Fruit fly (Drosophila melanogaster) whole organism, adult: ENCODE results near the gene CG10993.

ENCODE experiments used
- CG11617 ChIP-seq: fragments of 200-800 bp; sonication (Bioruptor generic); optimal IDR thresholded peaks from 2 replicates; lab custom pipeline; 2017; ENCODE audit warnings: mild to moderate bottlenecking, missing biosample characterization, missing genetic modification reagents, missing genetic modification characterization
- CG12768 ChIP-seq: fragments of 200-800 bp; sonication (Bioruptor generic); optimal IDR thresholded peaks from 2 replicates; lab custom pipeline; 2017; ENCODE audit warnings: missing biosample characterization, missing genetic modification characterization, mild to moderate bottlenecking, moderate library complexity, missing genetic modification reagents
- CG14711 ChIP-seq: fragments of 200-800 bp; sonication (Bioruptor generic); optimal IDR thresholded peaks from 2 replicates; lab custom pipeline; 2018; ENCODE audit warnings: missing biosample characterization, mild to moderate bottlenecking, missing genetic modification characterization, moderate library complexity
- CG1620 ChIP-seq: fragments of 200-800 bp; sonication (Bioruptor generic); optimal IDR thresholded peaks from 2 replicates; lab custom pipeline; 2016; ENCODE audit warnings: missing biosample characterization, missing genetic modification characterization
- CG33017 ChIP-seq: fragments of 200-800 bp; sonication (Bioruptor generic); optimal IDR thresholded peaks from 2 replicates; lab custom pipeline; 2018; ENCODE audit warnings: missing biosample characterization, mild to moderate bottlenecking, missing genetic modification characterization, moderate library complexity
- CG5204 ChIP-seq: fragments of 200-800 bp; sonication (Bioruptor generic); optimal IDR thresholded peaks from 2 replicates; lab custom pipeline; 2016; ENCODE audit warnings: missing biosample characterization, missing genetic modification characterization
- CG7045 ChIP-seq: fragments of 200-800 bp; sonication (Bioruptor generic); optimal IDR thresholded peaks from 2 replicates; lab custom pipeline; 2017; ENCODE audit warnings: missing biosample characterization, mild to moderate bottlenecking, missing genetic modification characterization
- CG7101 ChIP-seq: fragments of 200-800 bp; sonication (Bioruptor generic); optimal IDR thresholded peaks from 2 replicates; lab custom pipeline; 2018; ENCODE audit warnings: missing biosample characterization, mild to moderate bottlenecking, missing genetic modification characterization, moderate library complexity
- Clk ChIP-seq: fragments of 200-800 bp; sonication (Bioruptor generic); optimal IDR thresholded peaks from 2 replicates; lab custom pipeline; 2017; ENCODE audit warnings: missing biosample characterization, missing genetic modification characterization
- Crg-1 ChIP-seq: fragments of 200-800 bp; sonication (Bioruptor generic); optimal IDR thresholded peaks from 2 replicates; lab custom pipeline; 2016; ENCODE audit warnings: missing biosample characterization, missing genetic modification characterization
- Hr96 ChIP-seq: fragments of 200-800 bp; sonication (Bioruptor generic); optimal IDR thresholded peaks from 2 replicates; lab custom pipeline; 2016; ENCODE audit warnings: missing biosample characterization, missing genetic modification characterization
- Mnt ChIP-seq: fragments of 200-800 bp; sonication (Bioruptor generic); optimal IDR thresholded peaks from 2 replicates; lab custom pipeline; 2016; ENCODE audit warnings: missing biosample characterization, mild to moderate bottlenecking, missing genetic modification characterization
- bab1 ChIP-seq: fragments of 200-800 bp; sonication (Bioruptor generic); optimal IDR thresholded peaks from 3 replicates; lab custom pipeline; 2019; ENCODE audit warnings: missing biosample characterization, mild to moderate bottlenecking, missing genetic modification characterization, moderate library complexity
- cic ChIP-seq: fragments of 200-800 bp; sonication (Bioruptor generic); optimal IDR thresholded peaks from 2 replicates; lab custom pipeline; 2017; ENCODE audit warnings: missing biosample characterization, mild to moderate bottlenecking, missing genetic modification characterization, moderate library complexity
- cnc ChIP-seq, 2 experiments: fragments of >200 bp; optimal IDR thresholded peaks; 2 replicates each; lab custom pipeline; 2017
- kay ChIP-seq: fragments of 200-800 bp; sonication (Bioruptor generic); peaks from one replicate; lab custom pipeline; 2016; ENCODE audit warnings: missing biosample characterization, missing genetic modification characterization, borderline replicate concordance
- ovo ChIP-seq: fragments of 200-800 bp; sonication (Bioruptor generic); optimal IDR thresholded peaks from 2 replicates; lab custom pipeline; 2016; ENCODE audit warnings: missing biosample characterization, missing genetic modification characterization
- pad ChIP-seq: fragments of 200-800 bp; sonication (Bioruptor generic); optimal IDR thresholded peaks from 3 replicates; lab custom pipeline; 2017; ENCODE audit warnings: missing biosample characterization, missing genetic modification characterization, mild to moderate bottlenecking, moderate library complexity, missing genetic modification reagents
- tj ChIP-seq: fragments of 200-800 bp; sonication (Bioruptor generic); optimal IDR thresholded peaks from 3 replicates; lab custom pipeline; 2017; ENCODE audit warnings: missing biosample characterization, mild to moderate bottlenecking, missing genetic modification characterization, moderate library complexity
- toe ChIP-seq: fragments of 200-800 bp; sonication (Bioruptor generic); optimal IDR thresholded peaks from 2 replicates; lab custom pipeline; 2016; ENCODE audit warnings: missing biosample characterization, missing genetic modification characterization

Gene CG10993

dm6 chrX:13764397-13765119, 26.4 kb downstream of the CG10993 start:
- peak; percentile 81 for TF ChIP-seq kay (GFP tag; lab: Kevin White, UChicago)
- TF ChIP-seq CG33017 = peak; percentile 48
- TF ChIP-seq CG11617 (GFP tag; lab: Kevin White, UChicago) = peak; percentile 27
- peak; percentile 70 for TF ChIP-seq Mnt (GFP tag; lab: Kevin White, UChicago)
- peak; percentile 58 for TF ChIP-seq CG14711
- TF ChIP-seq CG12768 (GFP tag; lab: Kevin White, UChicago) = no peak
- no peak for TF ChIP-seq Crg-1 (GFP tag; lab: Kevin White, UChicago)
- TF ChIP-seq bab1 = peak; percentile 61
- TF ChIP-seq cic = peak; percentile 35
- peak; percentile 60 for TF ChIP-seq CG7101

dm6 chrX:13762372-13762883, 28.5 kb downstream of the CG10993 start, which contains the start of gene rdgB:
TSS of gene rdgB (plus strand) at chrX:13762752.
- TF ChIP-seq CG14711 = peak; percentile 78
- peak; percentile 69 for TF ChIP-seq Mnt (GFP tag; lab: Kevin White, UChicago)
- peak; percentile 91 for TF ChIP-seq CG7101
- TF ChIP-seq cic = peak; percentile 56
- TF ChIP-seq CG33017 = peak; percentile 63
- peak; percentile 83 for TF ChIP-seq CG7045
- no peak for TF ChIP-seq kay (GFP tag; lab: Kevin White, UChicago)
- peak; percentile 78 for TF ChIP-seq Hr96 (GFP tag; lab: Kevin White, UChicago)
- peak; percentile 75 for TF ChIP-seq bab1
- peak; percentile 87 for TF ChIP-seq pad (GFP tag; lab: Kevin White, UChicago)
- TF ChIP-seq CG5204 (GFP tag; lab: Kevin White, UChicago) = peak; percentile 82
- peak; percentile 80 for TF ChIP-seq tj (GFP tag; lab: Kevin White, UChicago)
- no peak for TF ChIP-seq cnc (optimal IDR thresholded peaks at IDR 0.05; lab: Kevin White, UChicago)
- peak; percentile 87 for TF ChIP-seq Crg-1 (GFP tag; lab: Kevin White, UChicago)
- TF ChIP-seq CG11617 (GFP tag; lab: Kevin White, UChicago) = peak; percentile 87
- TF ChIP-seq toe (GFP tag; lab: Kevin White, UChicago) = peak; percentile 73
- TF ChIP-seq CG12768 (GFP tag; lab: Kevin White, UChicago) = peak; percentile 82
- TF ChIP-seq CG1620 (GFP tag; lab: Kevin White, UChicago) = peak; percentile 83
- peak; percentile 72 for TF ChIP-seq ovo (GFP tag; lab: Kevin White, UChicago)
- TF ChIP-seq Clk (GFP tag; lab: Kevin White, UChicago) = peak; percentile 35

- TF ChIP-seq CG12768 (GFP tag; lab: Kevin White, UChicago) = no peak
- TF ChIP-seq ovo (GFP tag; lab: Kevin White, UChicago) = peak; percentile 44
These were observed 29.0 kb downstream of the CG10993 start for dm6 chrX:13761762-13762371.

- TF ChIP-seq CG7101 (peak; percentile 81), pad (GFP tag; lab: Kevin White, UChicago) (peak; percentile 59), CG12768 (GFP tag; lab: Kevin White, UChicago) (no peak), tj (GFP tag; lab: Kevin White, UChicago) (peak; percentile 100), bab1 (peak; percentile 15), Mnt (GFP tag; lab: Kevin White, UChicago) (peak; percentile 22), kay (GFP tag; lab: Kevin White, UChicago) (peak; percentile 23), CG7045 (no peak), CG14711 (peak; percentile 80), cic (peak; percentile 34), CG11617 (GFP tag; lab: Kevin White, UChicago) (peak; percentile 29)
These were observed 31.8 kb downstream of the CG10993 start, which contains the start of gene Yp3 for dm6 chrX:13758989-13759549. TSS of gene Yp3 (plus strand) at chrX:13759546.

- TF ChIP-seq ovo (GFP tag; lab: Kevin White, UChicago) (peak; percentile 25), bab1 (peak; percentile 49), CG11617 (GFP tag; lab: Kevin White, UChicago) (peak; percentile 58), CG33017 (no peak), CG14711 (peak; percentile 95), CG12768 (GFP tag; lab: Kevin White, UChicago) (no peak), kay (GFP tag; lab: Kevin White, UChicago) (no peak), cic (no peak), pad (GFP tag; lab: Kevin White, UChicago) (peak; percentile 67), cnc (optimal IDR thresholded peaks at IDR 0.05; lab: Kevin White, UChicago) (no peak), Hr96 (GFP tag; lab: Kevin White, UChicago) (no peak), toe (GFP tag; lab: Kevin White, UChicago) (no peak), Clk (GFP tag; lab: Kevin White, UChicago) (no peak), CG7045 (no peak), CG5204 (GFP tag; lab: Kevin White, UChicago) (no peak), CG1620 (GFP tag; lab: Kevin White, UChicago) (peak; percentile 9), Mnt (GFP tag; lab: Kevin White, UChicago) (peak; percentile 99), CG7101 (peak; percentile 73), tj (GFP tag; lab: Kevin White, UChicago) (peak; percentile 36), Crg-1 (GFP tag; lab: Kevin White, UChicago) (no peak)
These were observed 34.1 kb downstream of the CG10993 start, which contains the start of the genes CG32625 and Rtc1 for dm6 chrX:13756776-13757312. TSS of gene CG32625 (minus strand) at chrX:13756826. TSS of gene Rtc1 (plus strand) at chrX:13757179.
